Worm (Caenorhabditis elegans) whole organism, L4 larva: Measurements from ENCODE around the gene T22D1.8.

Source experiments
- aha-1 ChIP-seq: fragments of 150-350 bp; peaks from one replicate; lab custom pipeline; 2014; ENCODE audit warnings: missing biosample characterization, missing genetic modification characterization
- ctbp-1 ChIP-seq: fragments of 200-800 bp; sonication (Bioruptor generic); IDR thresholded peaks from 2 replicates; pipeline ENCODE4 v1.3.6; 2022; ENCODE audit warnings: missing genetic modification reagents, missing genetic modification characterization, missing compliant biosample characterization
- fkh-10 ChIP-seq: fragments of 150-350 bp; optimal IDR thresholded peaks from 2 replicates; lab custom pipeline; 2014; ENCODE audit warnings: missing biosample characterization, missing genetic modification reagents, missing genetic modification characterization
- madf-9 ChIP-seq: fragments of 200-800 bp; sonication (Bioruptor generic); conservative IDR thresholded peaks from 2 replicates; pipeline ENCODE4 v1.3.6; 2022; ENCODE audit warnings: missing genetic modification reagents, missing genetic modification characterization, missing compliant biosample characterization
- nhr-76 ChIP-seq: fragments of 150-350 bp; optimal IDR thresholded peaks from 2 replicates; lab custom pipeline; 2014; ENCODE audit warnings: missing biosample characterization, missing genetic modification characterization
- saeg-2 ChIP-seq: fragments of 200-800 bp; sonication (Bioruptor generic); IDR thresholded peaks from 2 replicates; pipeline ENCODE4 v1.3.6; 2022; ENCODE audit warnings: missing genetic modification reagents, missing genetic modification characterization, missing compliant biosample characterization

DNA sequence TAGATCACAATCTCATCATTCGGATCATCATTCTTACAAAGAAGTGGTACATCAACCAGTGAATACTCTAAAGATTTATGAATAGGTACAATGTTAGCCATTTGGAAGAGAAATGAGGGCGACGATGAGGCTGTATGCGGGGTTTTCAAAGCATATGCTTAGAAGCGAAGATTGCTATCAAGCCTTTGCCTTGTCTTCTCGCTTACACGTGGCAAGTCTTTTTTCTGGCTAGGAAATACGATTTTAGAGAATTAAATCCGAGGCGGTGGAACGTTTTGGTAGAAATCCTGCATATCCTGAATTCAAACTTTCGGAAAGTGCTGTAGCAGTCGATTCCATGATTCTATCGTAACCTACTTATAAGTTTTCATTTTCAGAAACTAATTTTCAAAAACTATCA is 13.9 kb upstream of the T22D1.8 start, which contains the start of gene T22D1.18:
- TF ChIP-seq aha-1 (tag; lab: Kevin White, UChicago) (no peak), saeg-2 (GFP tag; lab: Robert Waterston, UW) (no peak), madf-9 (no peak), fkh-10 (GFP tag; lab: Kevin White, UChicago) (no peak), nhr-76 (tag; lab: Kevin White, UChicago) (no peak), ctbp-1 (GFP tag; lab: Robert Waterston, UW) (no peak)
